Fruit fly (Drosophila melanogaster): ENCODE data around the gene X11Lbeta.

- TF ChIP-seq OdsH (GFP tag; optimal IDR thresholded peaks at IDR 0.05) (no peak), usp (GFP tag; optimal IDR thresholded peaks at IDR 0.05) (no peak), fru (GFP tag; optimal IDR thresholded peaks at IDR 0.05) (no peak), lola (GFP tag; optimal IDR thresholded peaks at IDR 0.05) (no peak), pan (optimal IDR thresholded peaks at IDR 0.05) (no peak), Mio (GFP tag; optimal IDR thresholded peaks at IDR 0.05) (no peak)
Measured at dm6 chrX:10587445-10587844, 40.1 kb upstream of the X11Lbeta start.

Data from whole organism, wandering third instar larva.